Comparison of ENCODE assay signal across 6 worm cellular contexts in genomic region chrX:16361001-16361400, ce11.
A peak's percentile ranks its signal among the peaks of the same experiment; 100 is the strongest.
TF ChIP-seq lines count a peak whose summit lies in the region.

No protein-coding gene starts in this region.

TF ChIP-seq in whole organism, L1 larva, 84 proteins besides CTCF, POLR2A, EP300 and RAD21:
- TF ChIP-seq nhr-84 (tag; optimal IDR thresholded peaks at IDR 0.05; lab: Kevin White, UChicago) (no peak), xbp-1 (tag; optimal IDR thresholded peaks at IDR 0.05; lab: Kevin White, UChicago) (peak; percentile 18), lin-15B (tag; optimal IDR thresholded peaks at IDR 0.05; lab: Kevin White, UChicago) (no peak), unc-30 (tag; optimal IDR thresholded peaks at IDR 0.05; lab: Kevin White, UChicago) (no peak), fkh-10 (GFP tag; optimal IDR thresholded peaks at IDR 0.05; lab: Kevin White, UChicago) (peak; percentile 14), unc-130 (tag; optimal IDR thresholded peaks at IDR 0.05; lab: Kevin White, UChicago) (peak; percentile 32), rnt-1 (tag; optimal IDR thresholded peaks at IDR 0.05; lab: Kevin White, UChicago) (peak; percentile 42), nhr-71 (tag; optimal IDR thresholded peaks at IDR 0.05; lab: Kevin White, UChicago) (peak; percentile 73), lin-14 (GFP tag; optimal IDR thresholded peaks at IDR 0.05; lab: Kevin White, UChicago) (peak; percentile 65), mdl-1 (tag; optimal IDR thresholded peaks at IDR 0.05; lab: Kevin White, UChicago) (no peak), nhr-19 (GFP tag; conservative IDR thresholded peaks at IDR 0.05; lab: Robert Waterston, UW) (peak; percentile 48), nhr-20 (tag; optimal IDR thresholded peaks at IDR 0.05; lab: Kevin White, UChicago) (peak; percentile 24), lin-39 (tag; optimal IDR thresholded peaks at IDR 0.05; lab: Kevin White, UChicago) (peak; percentile 48), snu-23 (GFP tag; optimal IDR thresholded peaks at IDR 0.05; lab: Kevin White, UChicago) (peak; percentile 35), C34B4.2 (tag; optimal IDR thresholded peaks at IDR 0.05; lab: Kevin White, UChicago) (no peak)
TF ChIP-seq in whole organism, L1 larva: peak in this region for 10.

TF ChIP-seq in whole organism, L2 larva, 48 proteins besides CTCF, POLR2A, EP300 and RAD21:
- TF ChIP-seq ztf-4 (tag; optimal IDR thresholded peaks at IDR 0.05; lab: Kevin White, UChicago) (no peak), nhr-129 (tag; optimal IDR thresholded peaks at IDR 0.05; lab: Kevin White, UChicago) (peak; percentile 39), C34F6.9 (tag; optimal IDR thresholded peaks at IDR 0.05; lab: Kevin White, UChicago) (no peak), ZK546.5 (tag; optimal IDR thresholded peaks at IDR 0.05; lab: Kevin White, UChicago) (no peak), unc-62 (GFP tag; optimal IDR thresholded peaks at IDR 0.05; lab: Kevin White, UChicago) (no peak), elt-3 (tag; optimal IDR thresholded peaks at IDR 0.05; lab: Kevin White, UChicago) (no peak), sma-9 (GFP tag; optimal IDR thresholded peaks at IDR 0.05; lab: Kevin White, UChicago) (peak; percentile 46), sma-9 (tag; optimal IDR thresholded peaks at IDR 0.05; lab: Kevin White, UChicago) (no peak), ztf-1 (GFP tag; conservative IDR thresholded peaks at IDR 0.05; lab: Robert Waterston, UW) (no peak), sem-4 (tag; optimal IDR thresholded peaks at IDR 0.05; lab: Kevin White, UChicago) (no peak), skn-1 (tag; optimal IDR thresholded peaks at IDR 0.05; lab: Kevin White, UChicago) (no peak), unc-39 (tag; optimal IDR thresholded peaks at IDR 0.05; lab: Kevin White, UChicago) (no peak), F13H6.1 (tag; optimal IDR thresholded peaks at IDR 0.05; lab: Kevin White, UChicago) (peak; percentile 70)

TF ChIP-seq in whole organism, L3 larva, 47 proteins besides CTCF, POLR2A, EP300 and RAD21:
- TF ChIP-seq fkh-10 (GFP tag; optimal IDR thresholded peaks at IDR 0.05; lab: Kevin White, UChicago) (peak; percentile 84), nfya-1 (tag; optimal IDR thresholded peaks at IDR 0.05; lab: Kevin White, UChicago; ENCODE audit: insufficient read depth) (no peak), nhr-25 (tag; optimal IDR thresholded peaks at IDR 0.05; lab: Kevin White, UChicago) (no peak)

TF ChIP-seq in whole organism, L4 larva, 104 proteins besides CTCF, POLR2A, EP300 and RAD21:
- TF ChIP-seq ceh-20 (GFP tag; IDR thresholded peaks at IDR 0.05; lab: Robert Waterston, UW) (peak; percentile 25; the same call in 1 of the 2 replicates), madf-5 (GFP tag; IDR thresholded peaks at IDR 0.05; lab: Robert Waterston, UW) (no peak), F37D6.2 (tag; optimal IDR thresholded peaks at IDR 0.05; lab: Kevin White, UChicago) (no peak), lin-1 (GFP tag; IDR thresholded peaks at IDR 0.05; lab: Robert Waterston, UW) (0 out of 2 replicates have a peak, but pooled peaks have one; percentile 17), fkh-10 (GFP tag; optimal IDR thresholded peaks at IDR 0.05; lab: Kevin White, UChicago) (peak; percentile 58), ZK546.5 (tag; optimal IDR thresholded peaks at IDR 0.05; lab: Kevin White, UChicago) (no peak), hlh-11 (tag; optimal IDR thresholded peaks at IDR 0.05; lab: Kevin White, UChicago) (peak; percentile 31)

TF ChIP-seq in whole organism, late embryonic, 69 proteins besides CTCF, POLR2A, EP300 and RAD21:
- TF ChIP-seq fkh-10 (GFP tag; optimal IDR thresholded peaks at IDR 0.05; lab: Kevin White, UChicago) (peak; percentile 1), T23F11.4 (GFP tag; optimal IDR thresholded peaks at IDR 0.05; lab: Kevin White, UChicago) (no peak), ceh-30 (tag; optimal IDR thresholded peaks at IDR 0.05; lab: Kevin White, UChicago) (no peak), pha-2 (tag; optimal IDR thresholded peaks at IDR 0.05; lab: Kevin White, UChicago) (no peak), ama-1 (optimal IDR thresholded peaks at IDR 0.05; lab: Kevin White, UChicago) (no peak), nfya-1 (tag; optimal IDR thresholded peaks at IDR 0.05; lab: Kevin White, UChicago) (no peak), ceh-6 (GFP tag; optimal IDR thresholded peaks at IDR 0.05; lab: Kevin White, UChicago) (no peak), hlh-15 (tag; optimal IDR thresholded peaks at IDR 0.05; lab: Kevin White, UChicago) (no peak), nhr-11 (tag; optimal IDR thresholded peaks at IDR 0.05; lab: Kevin White, UChicago) (no peak)
TF ChIP-seq in whole organism, late embryonic: peak in this region for 1.

TF ChIP-seq in whole organism, young adult, 124 proteins besides CTCF, POLR2A, EP300 and RAD21:
- TF ChIP-seq madf-8 (GFP tag; conservative IDR thresholded peaks at IDR 0.05; lab: Robert Waterston, UW): no peak
- TF ChIP-seq nfyb-1 (GFP tag; IDR thresholded peaks at IDR 0.05; lab: Robert Waterston, UW): 0 out of 2 replicates have a peak, but pooled peaks have one; percentile 36
- TF ChIP-seq egl-18 (GFP tag; IDR thresholded peaks at IDR 0.05; lab: Robert Waterston, UW): no peak
- no peak for TF ChIP-seq ceh-91 (GFP tag; IDR thresholded peaks at IDR 0.05; lab: Robert Waterston, UW)
- TF ChIP-seq lsy-27 (tag; optimal IDR thresholded peaks at IDR 0.05; lab: Kevin White, UChicago; ENCODE audit: borderline replicate concordance, insufficient read depth): no peak
TF ChIP-seq in whole organism, young adult: peak in this region for 1.
